Worm (Caenorhabditis elegans): Measurements from ENCODE around the gene T12G3.6.
A peak's percentile ranks its signal among the peaks of the same experiment; 100 is the strongest.

T12G3.6 gene

DNA sequence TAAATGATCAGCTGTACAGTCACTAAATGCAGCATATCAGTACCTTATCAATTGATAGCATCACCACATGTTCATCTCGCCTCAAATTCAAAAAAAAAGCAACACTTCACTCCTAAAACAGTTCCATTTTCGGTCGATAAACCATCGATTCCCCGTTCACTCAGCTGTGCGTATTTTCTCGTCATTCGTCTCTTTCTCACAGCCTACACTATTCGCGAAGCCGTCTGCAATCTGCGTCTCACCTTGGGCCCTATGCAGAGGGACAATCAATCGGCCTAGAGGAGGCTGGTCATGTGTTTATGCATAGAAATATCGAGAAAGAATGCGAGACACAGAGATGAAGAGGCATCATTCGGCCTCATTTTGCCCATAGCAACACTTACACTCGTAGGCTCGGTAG is 1.3 kb upstream of the T12G3.6 start:
- TF ChIP-seq ztf-4 (tag; optimal IDR thresholded peaks at IDR 0.05) (peak; percentile 81), elt-3 (tag; optimal IDR thresholded peaks at IDR 0.05) (no peak), zag-1 (tag; optimal IDR thresholded peaks at IDR 0.05) (peak; percentile 28), C34F6.9 (tag; optimal IDR thresholded peaks at IDR 0.05) (peak; percentile 98), nhr-237 (tag; optimal IDR thresholded peaks at IDR 0.05) (no peak), lin-13 (GFP tag; optimal IDR thresholded peaks at IDR 0.05) (peak; percentile 68), gmeb-1 (tag; optimal IDR thresholded peaks at IDR 0.05) (peak; percentile 64), F13H6.1 (tag; optimal IDR thresholded peaks at IDR 0.05) (peak; percentile 91), mdl-1 (tag; optimal IDR thresholded peaks at IDR 0.05) (peak in 1 of 2 experiments; percentile 55), R02D3.7 (tag; optimal IDR thresholded peaks at IDR 0.05) (no peak), blmp-1 (tag; optimal IDR thresholded peaks at IDR 0.05; ENCODE audit: insufficient read depth) (peak; percentile 15), ceh-16 (tag; optimal IDR thresholded peaks at IDR 0.05) (peak; percentile 22), crh-2 (tag; optimal IDR thresholded peaks at IDR 0.05) (peak; percentile 87), ztf-1 (GFP tag; conservative IDR thresholded peaks at IDR 0.05) (no peak), unc-55 (GFP tag; optimal IDR thresholded peaks at IDR 0.05) (peak; percentile 68), mbf-1 (tag; optimal IDR thresholded peaks at IDR 0.05) (no peak), lsy-2 (tag; optimal IDR thresholded peaks at IDR 0.05) (peak; percentile 52 to 87), fos-1 (tag; optimal IDR thresholded peaks at IDR 0.05) (peak; percentile 85), ama-1 (optimal IDR thresholded peaks at IDR 0.05) (peak; percentile 77), ztf-11 (tag; optimal IDR thresholded peaks at IDR 0.05) (no peak), sma-9 (GFP tag; optimal IDR thresholded peaks at IDR 0.05) (peak; percentile 81), sma-9 (tag; optimal IDR thresholded peaks at IDR 0.05) (no peak), nhr-25 (tag; optimal IDR thresholded peaks at IDR 0.05) (peak; percentile 89), nhr-10 (tag; optimal IDR thresholded peaks at IDR 0.05) (no peak), nhr-21 (tag; optimal IDR thresholded peaks at IDR 0.05) (peak; percentile 80), alr-1 (tag; optimal IDR thresholded peaks at IDR 0.05) (peak; percentile 28), lin-11 (tag; optimal IDR thresholded peaks at IDR 0.05) (peak; percentile 54), egl-27 (tag; optimal IDR thresholded peaks at IDR 0.05) (peak; percentile 61), Y55F3AM.14 (GFP tag; optimal IDR thresholded peaks at IDR 0.05) (peak; percentile 26), nhr-129 (tag; optimal IDR thresholded peaks at IDR 0.05) (peak; percentile 99), sma-3 (GFP tag; optimal IDR thresholded peaks at IDR 0.05) (peak; percentile 92), nhr-6 (tag; optimal IDR thresholded peaks at IDR 0.05) (peak; percentile 66), nhr-11 (tag; optimal IDR thresholded peaks at IDR 0.05) (no peak), sem-4 (tag; optimal IDR thresholded peaks at IDR 0.05) (peak; percentile 89)

ce11 chrIV:12029722-12030182 is 1.3 kb downstream of the T12G3.6 start, which contains the start of gene T12G3.11:
Gene T12G3.11 (minus strand): TSS chrIV:12029772.
- TF ChIP-seq sma-9 (GFP tag; optimal IDR thresholded peaks at IDR 0.05), result peak; percentile 5
- TF ChIP-seq sma-9 (tag; optimal IDR thresholded peaks at IDR 0.05), result no peak
- no peak for TF ChIP-seq snpc-4 (tag; optimal IDR thresholded peaks at IDR 0.05)
- no peak for TF ChIP-seq crh-2 (tag; optimal IDR thresholded peaks at IDR 0.05)
- TF ChIP-seq nhr-237 (tag; optimal IDR thresholded peaks at IDR 0.05), result no peak
- TF ChIP-seq aly-2 (tag; optimal IDR thresholded peaks at IDR 0.05), result no peak
- TF ChIP-seq skn-1 (tag; optimal IDR thresholded peaks at IDR 0.05), result no peak
- TF ChIP-seq egl-27 (tag; optimal IDR thresholded peaks at IDR 0.05), result no peak
- peak; percentile 25 for TF ChIP-seq gmeb-1 (tag; optimal IDR thresholded peaks at IDR 0.05)
- TF ChIP-seq nhr-25 (tag; optimal IDR thresholded peaks at IDR 0.05), result peak; percentile 9
- TF ChIP-seq nhr-77 (tag; optimal IDR thresholded peaks at IDR 0.05), result no peak
- peak; percentile 23 for TF ChIP-seq blmp-1 (tag; optimal IDR thresholded peaks at IDR 0.05; ENCODE audit: insufficient read depth)
- no peak for TF ChIP-seq ztf-11 (tag; optimal IDR thresholded peaks at IDR 0.05)
- no peak for TF ChIP-seq R02D3.7 (tag; optimal IDR thresholded peaks at IDR 0.05)
- TF ChIP-seq ceh-82 (tag; optimal IDR thresholded peaks at IDR 0.05), result no peak
- no peak for TF ChIP-seq dmd-4 (tag; optimal IDR thresholded peaks at IDR 0.05)
- no peak for TF ChIP-seq nhr-10 (tag; optimal IDR thresholded peaks at IDR 0.05)
- no peak for TF ChIP-seq Y55F3AM.14 (GFP tag; optimal IDR thresholded peaks at IDR 0.05)
- peak; percentile 63 for TF ChIP-seq C34F6.9 (tag; optimal IDR thresholded peaks at IDR 0.05)
- no peak for TF ChIP-seq unc-62 (GFP tag; optimal IDR thresholded peaks at IDR 0.05)
- TF ChIP-seq mab-5 (tag; optimal IDR thresholded peaks at IDR 0.05), result no peak
- TF ChIP-seq nhr-129 (tag; optimal IDR thresholded peaks at IDR 0.05), result peak; percentile 63
- no peak for TF ChIP-seq ama-1 (optimal IDR thresholded peaks at IDR 0.05)
- TF ChIP-seq alr-1 (tag; optimal IDR thresholded peaks at IDR 0.05), result no peak
- TF ChIP-seq ztf-4 (tag; optimal IDR thresholded peaks at IDR 0.05), result no peak
- TF ChIP-seq nhr-21 (tag; optimal IDR thresholded peaks at IDR 0.05), result no peak
- no peak for TF ChIP-seq nhr-23 (tag; optimal IDR thresholded peaks at IDR 0.05)
- no peak for TF ChIP-seq zag-1 (tag; optimal IDR thresholded peaks at IDR 0.05)
- peak; percentile 9 for TF ChIP-seq fos-1 (tag; optimal IDR thresholded peaks at IDR 0.05)
- peak; percentile 18 to 80 for TF ChIP-seq lsy-2 (tag; optimal IDR thresholded peaks at IDR 0.05)
- TF ChIP-seq sma-3 (GFP tag; optimal IDR thresholded peaks at IDR 0.05), result no peak
- TF ChIP-seq elt-3 (tag; optimal IDR thresholded peaks at IDR 0.05), result no peak
- no peak for TF ChIP-seq ztf-1 (GFP tag; conservative IDR thresholded peaks at IDR 0.05)
- TF ChIP-seq nhr-6 (tag; optimal IDR thresholded peaks at IDR 0.05), result no peak
- TF ChIP-seq ZK546.5 (tag; optimal IDR thresholded peaks at IDR 0.05), result no peak
- TF ChIP-seq sem-4 (tag; optimal IDR thresholded peaks at IDR 0.05), result no peak
- TF ChIP-seq unc-39 (tag; optimal IDR thresholded peaks at IDR 0.05), result no peak
- TF ChIP-seq mdl-1 (tag; optimal IDR thresholded peaks at IDR 0.05), result no peak
- TF ChIP-seq lin-39 (tag; optimal IDR thresholded peaks at IDR 0.05), result no peak
- no peak for TF ChIP-seq nhr-11 (tag; optimal IDR thresholded peaks at IDR 0.05)
- no peak for TF ChIP-seq lin-11 (tag; optimal IDR thresholded peaks at IDR 0.05)
- no peak for TF ChIP-seq mbf-1 (tag; optimal IDR thresholded peaks at IDR 0.05)
- TF ChIP-seq F13H6.1 (tag; optimal IDR thresholded peaks at IDR 0.05), result peak; percentile 30
- TF ChIP-seq lin-13 (GFP tag; optimal IDR thresholded peaks at IDR 0.05), result peak; percentile 31
- TF ChIP-seq elt-1 (tag; optimal IDR thresholded peaks at IDR 0.05), result no peak
- no peak for TF ChIP-seq peb-1 (tag; optimal IDR thresholded peaks at IDR 0.05)
- TF ChIP-seq ceh-16 (tag; optimal IDR thresholded peaks at IDR 0.05), result no peak

Measured in whole organism, L2 larva.